Fruit fly (Drosophila melanogaster): ENCODE results near the gene Jhbp5.

dm6 chr3R:16042900-16043548 lies 2.9 kb downstream of the Jhbp5 start, which contains the start of gene Jhbp4:
- TF ChIP-seq CG34367 (tag; optimal IDR thresholded peaks at IDR 0.05) = no peak
- TF ChIP-seq fd96Ca (GFP tag; IDR thresholded peaks at IDR 0.05) = no peak
- TF ChIP-seq CG17806 (tag; optimal IDR thresholded peaks at IDR 0.05) = peak; percentile 48
- no peak for TF ChIP-seq CG10348 (GFP tag; IDR thresholded peaks at IDR 0.05)
- peak; percentile 13 for TF ChIP-seq CG15710 (tag; optimal IDR thresholded peaks at IDR 0.05)
- no peak for TF ChIP-seq EcR (GFP tag; optimal IDR thresholded peaks at IDR 0.05)
- no peak for TF ChIP-seq gl (tag; optimal IDR thresholded peaks at IDR 0.05)
